Worm (Caenorhabditis elegans) whole organism, L3 larva: ENCODE measurements around the gene F42G10.1.
A peak's percentile ranks its signal among the peaks of the same experiment; 100 is the strongest.

Experiments used
- ceh-28 ChIP-seq: fragments of 150-350 bp; optimal IDR thresholded peaks from 2 replicates; lab custom pipeline; 2014; ENCODE audit warnings: missing biosample characterization, missing genetic modification reagents, missing genetic modification characterization
- ceh-82 ChIP-seq: fragments of 150-350 bp; optimal IDR thresholded peaks from 2 replicates; lab custom pipeline; 2014; ENCODE audit warnings: missing biosample characterization, missing genetic modification characterization
- daf-12 ChIP-seq: fragments of 150-350 bp; optimal IDR thresholded peaks from 2 replicates; lab custom pipeline; 2014; ENCODE audit warnings: missing biosample characterization, missing genetic modification reagents, missing genetic modification characterization
- egl-27 ChIP-seq: sonication (generic microtip); optimal IDR thresholded peaks from 4 replicates; lab custom pipeline; 2017; ENCODE audit warnings: missing biosample characterization, missing genetic modification reagents, missing genetic modification characterization
- elt-1 ChIP-seq: fragments of 150-350 bp; optimal IDR thresholded peaks from 2 replicates; lab custom pipeline; 2014; ENCODE audit warnings: missing biosample characterization, missing genetic modification characterization
- elt-2 ChIP-seq: sonication (generic microtip); optimal IDR thresholded peaks from 2 replicates; lab custom pipeline; 2016; ENCODE audit warnings: missing genetic modification reagents, mild to moderate bottlenecking, missing genetic modification characterization, missing compliant biosample characterization
- elt-3 ChIP-seq, 3 experiments: fragments of 150-350 bp in 1 of 3; sonication (generic microtip) in 2 of 3; optimal IDR thresholded peaks; 2 replicates in 2 of 3; 4 replicates in 1 of 3; lab custom pipeline; 2014 to 2017; ENCODE audit warnings: missing biosample characterization in 3 of 3, missing genetic modification characterization in 3 of 3
- eor-1 ChIP-seq, 2 experiments: fragments of 150-350 bp; optimal IDR thresholded peaks; 2 replicates each; lab custom pipeline; 2014 to 2018; ENCODE audit warnings: missing biosample characterization in 2 of 2, missing genetic modification characterization in 2 of 2
- fkh-10 ChIP-seq: sonication (generic microtip); optimal IDR thresholded peaks from 2 replicates; lab custom pipeline; 2017; ENCODE audit warnings: missing biosample characterization, missing genetic modification reagents, missing genetic modification characterization
- hmg-11 ChIP-seq: sonication (generic microtip); optimal IDR thresholded peaks from 2 replicates; lab custom pipeline; 2016; ENCODE audit warnings: missing genetic modification characterization, missing compliant biosample characterization
- lin-15B ChIP-seq: fragments of 150-350 bp; optimal IDR thresholded peaks from 2 replicates; lab custom pipeline; 2014; ENCODE audit warnings: missing biosample characterization, missing genetic modification characterization
- lsy-12 ChIP-seq: sonication (generic microtip); optimal IDR thresholded peaks from 2 replicates; lab custom pipeline; 2016; ENCODE audit warnings: mild to moderate bottlenecking, missing genetic modification characterization, missing compliant biosample characterization
- mdl-1 ChIP-seq: fragments of 150-350 bp; optimal IDR thresholded peaks from 2 replicates; lab custom pipeline; 2014; ENCODE audit warnings: missing biosample characterization, missing genetic modification characterization
- mml-1 ChIP-seq: fragments of 150-350 bp; sonication (generic microtip); optimal IDR thresholded peaks from 3 replicates; lab custom pipeline; 2014; ENCODE audit warnings: missing biosample characterization, missing genetic modification characterization
- nfya-1 ChIP-seq: sonication (generic microtip); optimal IDR thresholded peaks from 2 replicates; lab custom pipeline; 2017; ENCODE audit warnings: missing genetic modification characterization, mild to moderate bottlenecking, missing compliant biosample characterization, antibody characterized with exemption, moderate library complexity; ENCODE audit not compliant: insufficient read depth
- nhr-11 ChIP-seq: fragments of 150-350 bp; optimal IDR thresholded peaks from 2 replicates; lab custom pipeline; 2014; ENCODE audit warnings: missing biosample characterization, missing genetic modification characterization
- nhr-12 ChIP-seq: fragments of 150-350 bp; optimal IDR thresholded peaks from 2 replicates; lab custom pipeline; 2014; ENCODE audit warnings: missing biosample characterization, missing genetic modification characterization
- nhr-25 ChIP-seq: sonication (generic microtip); optimal IDR thresholded peaks from 2 replicates; lab custom pipeline; 2017; ENCODE audit warnings: missing biosample characterization, missing genetic modification characterization
- nhr-43 ChIP-seq: sonication (generic microtip); optimal IDR thresholded peaks from 2 replicates; lab custom pipeline; 2016; ENCODE audit warnings: mild to moderate bottlenecking, missing genetic modification characterization, missing compliant biosample characterization; ENCODE audit not compliant: poor library complexity, severe bottlenecking
- nhr-67 ChIP-seq: fragments of 150-350 bp; optimal IDR thresholded peaks from 2 replicates; lab custom pipeline; 2014; ENCODE audit warnings: missing biosample characterization, missing genetic modification characterization
- nhr-76 ChIP-seq: fragments of 150-350 bp; sonication (generic microtip); optimal IDR thresholded peaks from 5 replicates; lab custom pipeline; 2014; ENCODE audit warnings: missing biosample characterization, missing genetic modification characterization
- nhr-77 ChIP-seq: fragments of 150-350 bp; optimal IDR thresholded peaks from 2 replicates; lab custom pipeline; 2014; ENCODE audit warnings: missing biosample characterization, missing genetic modification characterization
- pha-4 ChIP-seq: fragments of 150-350 bp; optimal IDR thresholded peaks from 2 replicates; lab custom pipeline; 2014; ENCODE audit warnings: missing biosample characterization, missing genetic modification reagents, missing genetic modification characterization
- pqm-1 ChIP-seq: fragments of 150-350 bp; optimal IDR thresholded peaks from 2 replicates; lab custom pipeline; 2017; ENCODE audit warnings: missing biosample characterization, missing genetic modification characterization, inconsistent platforms
- sea-2 ChIP-seq: fragments of 150-350 bp; sonication (generic microtip); optimal IDR thresholded peaks from 4 replicates; lab custom pipeline; 2014; ENCODE audit warnings: missing biosample characterization, missing genetic modification reagents, missing genetic modification characterization
- snpc-4 ChIP-seq: fragments of 150-350 bp; optimal IDR thresholded peaks from 2 replicates; lab custom pipeline; 2014; ENCODE audit warnings: missing biosample characterization, missing genetic modification characterization
- tbx-2 ChIP-seq: sonication (generic microtip); optimal IDR thresholded peaks from 2 replicates; lab custom pipeline; 2016; ENCODE audit warnings: mild to moderate bottlenecking, missing genetic modification characterization, missing compliant biosample characterization
- unc-39 ChIP-seq: sonication (generic microtip); optimal IDR thresholded peaks from 4 replicates; lab custom pipeline; 2017; ENCODE audit warnings: missing biosample characterization, missing genetic modification characterization
- zag-1 ChIP-seq: fragments of 150-350 bp; optimal IDR thresholded peaks from 2 replicates; lab custom pipeline; 2014; ENCODE audit warnings: missing biosample characterization, missing genetic modification characterization
- ztf-11 ChIP-seq: fragments of 150-350 bp; optimal IDR thresholded peaks from 2 replicates; lab custom pipeline; 2014; ENCODE audit warnings: missing biosample characterization, missing genetic modification characterization

The F42G10.1 gene

ce11 chrX:9999599-10000201, 22.3 kb downstream of the F42G10.1 start (continued):
- peak; percentile 45 for TF ChIP-seq nhr-11
- peak; percentile 64 for TF ChIP-seq tbx-2 (tag; lab: Kevin White, UChicago)
- no peak for TF ChIP-seq nhr-12 (tag; lab: Kevin White, UChicago)
- TF ChIP-seq ceh-28 (tag; lab: Kevin White, UChicago) = peak; percentile 89
- peak; percentile 69 for TF ChIP-seq nfya-1 (tag; lab: Kevin White, UChicago)
- peak; percentile 50 for TF ChIP-seq elt-2 (tag; lab: Kevin White, UChicago)
- TF ChIP-seq daf-12 (tag; lab: Kevin White, UChicago) = no peak
- TF ChIP-seq elt-3 (tag; optimal IDR thresholded peaks at IDR 0.05; lab: Kevin White, UChicago) = no peak

ce11 chrX:9999192-9999591, 22.8 kb downstream of the F42G10.1 start, which contains the start of gene grk-1:
TSS of gene grk-1 (minus strand) at chrX:9999208.
- peak; percentile 70 for TF ChIP-seq nfya-1 (tag; lab: Kevin White, UChicago)
- no peak for TF ChIP-seq lsy-12 (tag; lab: Kevin White, UChicago)
- no peak for TF ChIP-seq elt-1 (tag; lab: Kevin White, UChicago)

- TF ChIP-seq lin-15B (tag; lab: Kevin White, UChicago) = no peak
- peak; percentile 59 for TF ChIP-seq elt-2 (tag; lab: Kevin White, UChicago)
- peak; percentile 38 for TF ChIP-seq pqm-1
- no peak for TF ChIP-seq nhr-76 (tag; lab: Kevin White, UChicago)
- TF ChIP-seq nhr-11 = no peak
Measured at ce11 chrX:9997344-9997743, 24.6 kb downstream of the F42G10.1 start.

- peak; percentile 10 for TF ChIP-seq pha-4
- no peak for TF ChIP-seq ceh-28 (tag; lab: Kevin White, UChicago)
- TF ChIP-seq, all 47 proteins: peak for 1
Measured at ce11 chrX:9993100-9993499, 28.9 kb downstream of the F42G10.1 start.

ce11 chrX:9988884-9989283, 33.1 kb downstream of the F42G10.1 start:
- no peak for TF ChIP-seq nhr-11
- no peak for TF ChIP-seq nhr-43 (tag; lab: Kevin White, UChicago)
- TF ChIP-seq elt-2 (tag; lab: Kevin White, UChicago) = peak; percentile 2
- no peak for TF ChIP-seq unc-39 (tag; lab: Kevin White, UChicago)
- no peak for TF ChIP-seq nhr-67 (tag; lab: Kevin White, UChicago)
- TF ChIP-seq nhr-76 (tag; lab: Kevin White, UChicago) = no peak
- no peak for TF ChIP-seq sea-2
- TF ChIP-seq snpc-4 = peak; percentile 4
- no peak for TF ChIP-seq eor-1 (tag; optimal IDR thresholded peaks at IDR 0.05; lab: Kevin White, UChicago)
- TF ChIP-seq mdl-1 (tag; lab: Kevin White, UChicago) = no peak
- no peak for TF ChIP-seq ceh-82 (tag; lab: Kevin White, UChicago)
- no peak for TF ChIP-seq nhr-77 (tag; lab: Kevin White, UChicago)

ce11 chrX:9987166-9987565, 34.8 kb downstream of the F42G10.1 start:
- no peak for TF ChIP-seq elt-2 (tag; lab: Kevin White, UChicago)
- no peak for TF ChIP-seq fkh-10 (GFP tag; lab: Kevin White, UChicago)
- no peak for TF ChIP-seq nfya-1 (tag; lab: Kevin White, UChicago)
- no peak for TF ChIP-seq eor-1 (tag; optimal IDR thresholded peaks at IDR 0.05; lab: Kevin White, UChicago)
- TF ChIP-seq lsy-12 (tag; lab: Kevin White, UChicago) = no peak
- TF ChIP-seq elt-1 (tag; lab: Kevin White, UChicago) = peak; percentile 53
- no peak for TF ChIP-seq zag-1
- TF ChIP-seq hmg-11 (tag; lab: Kevin White, UChicago) = no peak
- no peak for TF ChIP-seq mml-1 (tag; lab: Kevin White, UChicago)
- TF ChIP-seq tbx-2 (tag; lab: Kevin White, UChicago) = no peak
- peak; percentile 6 for TF ChIP-seq pqm-1
- no peak for TF ChIP-seq ztf-11 (tag; lab: Kevin White, UChicago)
- TF ChIP-seq elt-3 (tag; optimal IDR thresholded peaks at IDR 0.05; lab: Kevin White, UChicago) = no peak
- peak; percentile 47 for TF ChIP-seq pha-4
- no peak for TF ChIP-seq nhr-43 (tag; lab: Kevin White, UChicago)
- TF ChIP-seq egl-27 (tag; lab: Kevin White, UChicago) = no peak
- TF ChIP-seq nhr-76 (tag; lab: Kevin White, UChicago) = no peak
- no peak for TF ChIP-seq nhr-25 (tag; lab: Kevin White, UChicago)
